Worm (Caenorhabditis elegans): ENCODE results near the gene vha-1.

ce11 chrIII:9802045-9802444, 21.0 kb downstream of the vha-1 start:
- TF ChIP-seq ref-1 (GFP tag; conservative IDR thresholded peaks at IDR 0.05) (no peak), klf-2 (GFP tag; conservative IDR thresholded peaks at IDR 0.05) (no peak)
